Fruit fly (Drosophila melanogaster): ENCODE measurements around the gene mor.

The mor gene

DNA sequence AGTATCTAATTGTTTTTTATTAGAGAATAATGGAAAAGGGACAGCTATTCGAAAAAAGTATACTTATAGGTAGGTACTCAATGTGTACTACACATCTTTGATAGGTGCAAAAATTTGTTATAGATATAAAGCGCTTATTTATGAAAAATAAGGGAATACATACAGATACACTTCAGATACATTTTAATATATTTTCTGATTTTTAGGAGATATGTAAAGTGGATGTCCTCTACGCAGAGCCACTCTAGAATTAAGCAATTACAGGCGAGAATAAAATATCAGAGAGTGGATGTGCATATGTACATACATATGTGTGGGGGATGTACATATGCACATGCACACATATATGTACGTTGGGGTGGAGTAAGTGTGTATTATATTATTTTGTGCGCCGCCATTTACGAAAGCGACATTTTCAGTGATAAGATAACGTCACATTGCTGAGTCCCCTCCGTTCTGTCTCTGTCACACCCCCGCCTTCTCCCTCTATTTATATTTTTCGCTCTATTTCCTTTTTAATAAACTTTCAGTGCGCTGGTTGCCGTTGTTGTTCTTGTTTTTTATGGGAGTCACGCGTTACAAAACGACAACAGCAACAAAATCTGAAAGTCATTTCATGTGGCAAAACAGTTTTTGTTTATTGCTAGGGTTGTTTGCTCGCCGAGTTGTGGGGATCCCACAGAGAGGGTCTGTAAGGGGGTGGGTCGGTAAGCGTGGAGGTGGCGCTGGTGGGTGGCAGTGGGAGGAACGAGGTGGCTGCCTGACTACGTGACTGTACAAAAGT is 32.2 kb upstream of the mor start (continued):
- TF ChIP-seq CG11695 (GFP tag; IDR thresholded peaks at IDR 0.05), result no peak
- TF ChIP-seq Meics (GFP tag; optimal IDR thresholded peaks at IDR 0.05), result no peak
- TF ChIP-seq repo (GFP tag; optimal IDR thresholded peaks at IDR 0.05), result no peak
- no peak for TF ChIP-seq CG12744 (GFP tag; optimal IDR thresholded peaks at IDR 0.05)
- peak; percentile 87 for TF ChIP-seq exex (tag; optimal IDR thresholded peaks at IDR 0.05)
- no peak for TF ChIP-seq CG12236 (GFP tag; optimal IDR thresholded peaks at IDR 0.05)
- TF ChIP-seq CG18262 (tag; optimal IDR thresholded peaks at IDR 0.05), result no peak
- peak; percentile 39; the same call in 1 of the 2 replicates for TF ChIP-seq Rfx (GFP tag; IDR thresholded peaks at IDR 0.05)
- TF ChIP-seq gt (GFP tag; IDR thresholded peaks at IDR 0.05), result no peak
- peak; percentile 72 for TF ChIP-seq HmgZ (tag; optimal IDR thresholded peaks at IDR 0.05)
- no peak for TF ChIP-seq dan (GFP tag; IDR thresholded peaks at IDR 0.05)
- peak; percentile 98 for TF ChIP-seq GATAe (GFP tag; conservative IDR thresholded peaks at IDR 0.05)
- TF ChIP-seq wor (GFP tag; IDR thresholded peaks at IDR 0.05), result no peak
- no peak for TF ChIP-seq tx (GFP tag; optimal IDR thresholded peaks at IDR 0.05)
- peak; percentile 50; the same call in 1 of the 2 replicates for TF ChIP-seq CG32532 (GFP tag; IDR thresholded peaks at IDR 0.05)
- peak; percentile 25; the same call in 1 of the 2 replicates for TF ChIP-seq MBD-R2 (GFP tag; IDR thresholded peaks at IDR 0.05)
- TF ChIP-seq Scr (GFP tag; IDR thresholded peaks at IDR 0.05; ENCODE audit: partially characterized antibody), result 0 out of 2 replicates have a peak, but pooled peaks have one; percentile 22
- no peak for TF ChIP-seq CoRest (tag; optimal IDR thresholded peaks at IDR 0.05)
- no peak for TF ChIP-seq Rx (GFP tag; IDR thresholded peaks at IDR 0.05)
- no peak for TF ChIP-seq pzg (GFP tag; optimal IDR thresholded peaks at IDR 0.05)
- TF ChIP-seq oc (tag; optimal IDR thresholded peaks at IDR 0.05), result no peak
- TF ChIP-seq Hr78 (GFP tag; optimal IDR thresholded peaks at IDR 0.05), result no peak
- TF ChIP-seq CG6765 (GFP tag; optimal IDR thresholded peaks at IDR 0.05), result no peak
- no peak for TF ChIP-seq zfh1 (GFP tag; IDR thresholded peaks at IDR 0.05)
- 0 out of 2 replicates have a peak, but pooled peaks have one; percentile 34 for TF ChIP-seq rib (GFP tag; IDR thresholded peaks at IDR 0.05)
- TF ChIP-seq CG31388 (GFP tag; optimal IDR thresholded peaks at IDR 0.05), result no peak
- no peak for TF ChIP-seq CTCF (GFP tag; optimal IDR thresholded peaks at IDR 0.05)
- peak; percentile 2 for TF ChIP-seq gem (tag; optimal IDR thresholded peaks at IDR 0.05)
- TF ChIP-seq hkb (optimal IDR thresholded peaks at IDR 0.05), result no peak
- no peak for TF ChIP-seq hkb (GFP tag; IDR thresholded peaks at IDR 0.05)
- TF ChIP-seq CG6791 (GFP tag; IDR thresholded peaks at IDR 0.05; ENCODE audit: partially characterized antibody), result no peak
- TF ChIP-seq CG5953 (GFP tag; IDR thresholded peaks at IDR 0.05), result no peak
- TF ChIP-seq Oli (tag; optimal IDR thresholded peaks at IDR 0.05), result no peak
- no peak for TF ChIP-seq CG12219 (GFP tag; optimal IDR thresholded peaks at IDR 0.05)
- TF ChIP-seq CG10431 (GFP tag; optimal IDR thresholded peaks at IDR 0.05), result no peak
- peak; percentile 34 for TF ChIP-seq CG10209 (GFP tag; optimal IDR thresholded peaks at IDR 0.05)
- TF ChIP-seq CG6683 (GFP tag; optimal IDR thresholded peaks at IDR 0.05), result no peak
- TF ChIP-seq CG17385 (GFP tag; optimal IDR thresholded peaks at IDR 0.05), result peak; percentile 10
- TF ChIP-seq pho (GFP tag; optimal IDR thresholded peaks at IDR 0.05), result no peak
- no peak for TF ChIP-seq CG8359 (GFP tag; optimal IDR thresholded peaks at IDR 0.05; ENCODE audit: borderline replicate concordance)
- TF ChIP-seq CG9727 (GFP tag; optimal IDR thresholded peaks at IDR 0.05), result peak; percentile 45
- no peak for TF ChIP-seq tup (GFP tag; optimal IDR thresholded peaks at IDR 0.05)
- TF ChIP-seq ems (GFP tag; optimal IDR thresholded peaks at IDR 0.05), result no peak
- no peak for TF ChIP-seq unpg (GFP tag; optimal IDR thresholded peaks at IDR 0.05)
- TF ChIP-seq grn (GFP tag; optimal IDR thresholded peaks at IDR 0.05), result peak; percentile 48
- TF ChIP-seq Chrac-16 (GFP tag; optimal IDR thresholded peaks at IDR 0.05), result no peak
- TF ChIP-seq dm (GFP tag; optimal IDR thresholded peaks at IDR 0.05), result no peak
- peak; percentile 34 for TF ChIP-seq CG15514 (GFP tag; optimal IDR thresholded peaks at IDR 0.05)
- TF ChIP-seq CG12299 (tag; optimal IDR thresholded peaks at IDR 0.05), result no peak
- no peak for TF ChIP-seq dmrt11E (tag; optimal IDR thresholded peaks at IDR 0.05)

Data from whole organism, embryonic.